Worm (Caenorhabditis elegans) whole organism, L1 larva: Measurements from ENCODE around the gene smcr-8.

Experiments
- aha-1 ChIP-seq: fragments of 150-350 bp; optimal IDR thresholded peaks from 2 replicates; lab custom pipeline; 2014; ENCODE audit warnings: missing biosample characterization, missing genetic modification characterization
- alr-1 ChIP-seq: fragments of 200-800 bp; sonication (Bioruptor generic); optimal IDR thresholded peaks from 2 replicates; lab custom pipeline; 2018; ENCODE audit warnings: borderline replicate concordance, mild to moderate bottlenecking, missing genetic modification characterization, missing compliant biosample characterization
- ama-1 ChIP-seq: fragments of 150-350 bp; optimal IDR thresholded peaks from 2 replicates; lab custom pipeline; 2014
- blmp-1 ChIP-seq: fragments of 150-350 bp; optimal IDR thresholded peaks from 2 replicates; lab custom pipeline; 2014; ENCODE audit warnings: missing biosample characterization, missing genetic modification characterization
- ceh-63 ChIP-seq: fragments of 200-800 bp; sonication (Bioruptor generic); optimal IDR thresholded peaks from 2 replicates; lab custom pipeline; 2018; ENCODE audit warnings: mild to moderate bottlenecking, missing genetic modification characterization, missing compliant biosample characterization
- ceh-82 ChIP-seq, 3 experiments: fragments of 150-350 bp in 1 of 3; sonication (generic microtip) in 2 of 3; optimal IDR thresholded peaks; 2 replicates each; lab custom pipeline; 2014 to 2017; ENCODE audit warnings: missing biosample characterization in 3 of 3, missing genetic modification characterization in 3 of 3
- ceh-88 ChIP-seq: fragments of 200-800 bp; sonication (Bioruptor generic); IDR thresholded peaks from 2 replicates; pipeline ENCODE4 v1.3.6; 2022; ENCODE audit warnings: missing genetic modification characterization, missing compliant biosample characterization
- dpl-1 ChIP-seq, 3 experiments: fragments of 150-350 bp in 2 of 3; sonication (generic microtip) in 1 of 3; optimal IDR thresholded peaks; 2 replicates each; lab custom pipeline; 2014 to 2017; ENCODE audit warnings: missing biosample characterization in 3 of 3, missing genetic modification characterization in 3 of 3, missing genetic modification reagents in 3 of 3
- efl-1 ChIP-seq, 4 experiments: fragments of 150-350 bp; optimal IDR thresholded peaks in 3 of 4; peaks in 1 of 4; 1 replicate in 1 of 4; 2 replicates in 3 of 4; lab custom pipeline; 2014; ENCODE audit warnings: missing biosample characterization in 2 of 4, missing genetic modification characterization in 2 of 4, missing genetic modification reagents in 2 of 4
- efl-3 ChIP-seq: fragments of 200-800 bp; sonication (Bioruptor generic); optimal IDR thresholded peaks from 2 replicates; lab custom pipeline; 2018; ENCODE audit warnings: mild to moderate bottlenecking, missing genetic modification characterization, missing compliant biosample characterization
- elt-2 ChIP-seq: sonication (generic microtip); optimal IDR thresholded peaks from 2 replicates; lab custom pipeline; 2016; ENCODE audit warnings: missing genetic modification characterization, mild to moderate bottlenecking, inconsistent platforms, missing compliant biosample characterization, missing genetic modification reagents
- ets-5 ChIP-seq: fragments of 200-800 bp; sonication (Bioruptor generic); IDR thresholded peaks from 2 replicates; pipeline ENCODE4 v1.3.6; 2022; ENCODE audit warnings: missing genetic modification characterization, missing compliant biosample characterization
- fkh-10 ChIP-seq: sonication (generic microtip); optimal IDR thresholded peaks from 2 replicates; lab custom pipeline; 2017; ENCODE audit warnings: missing biosample characterization, missing genetic modification reagents, missing genetic modification characterization
- fkh-4 ChIP-seq: sonication (generic microtip); optimal IDR thresholded peaks from 2 replicates; lab custom pipeline; 2016; ENCODE audit warnings: missing compliant biosample characterization, missing genetic modification characterization, borderline replicate concordance
- fkh-8 ChIP-seq: sonication (generic microtip); optimal IDR thresholded peaks from 2 replicates; lab custom pipeline; 2016; ENCODE audit warnings: mild to moderate bottlenecking, missing genetic modification characterization, missing compliant biosample characterization
- fos-1 ChIP-seq: fragments of 150-350 bp; optimal IDR thresholded peaks from 2 replicates; lab custom pipeline; 2014; ENCODE audit warnings: missing biosample characterization, missing genetic modification characterization
- hlh-4 ChIP-seq: sonication (generic microtip); optimal IDR thresholded peaks from 2 replicates; lab custom pipeline; 2016; ENCODE audit warnings: mild to moderate bottlenecking, missing genetic modification characterization, missing compliant biosample characterization
- irx-1 ChIP-seq: sonication (generic microtip); optimal IDR thresholded peaks from 2 replicates; lab custom pipeline; 2016; ENCODE audit warnings: missing genetic modification characterization, missing compliant biosample characterization
- isw-1 ChIP-seq: fragments of 200-800 bp; sonication (Bioruptor generic); IDR thresholded peaks from 2 replicates; pipeline ENCODE4 v1.3.6; 2022; ENCODE audit warnings: missing genetic modification characterization, missing compliant biosample characterization
- lin-14 ChIP-seq: fragments of 200-800 bp; sonication (Bioruptor generic); optimal IDR thresholded peaks from 2 replicates; lab custom pipeline; 2018; ENCODE audit warnings: mild to moderate bottlenecking, missing genetic modification characterization, moderate library complexity, missing compliant biosample characterization
- lin-15B ChIP-seq: fragments of 150-350 bp; sonication (generic microtip); optimal IDR thresholded peaks from 3 replicates; lab custom pipeline; 2014; ENCODE audit warnings: missing biosample characterization, missing genetic modification characterization
- lin-35 ChIP-seq, 2 experiments: fragments of 150-350 bp; optimal IDR thresholded peaks; 2 replicates each; lab custom pipeline; 2014; ENCODE audit warnings: missing biosample characterization in 2 of 2, missing genetic modification characterization in 2 of 2, missing genetic modification reagents in 2 of 2
- lsy-2 ChIP-seq, 2 experiments: fragments of 150-350 bp; optimal IDR thresholded peaks; 2 replicates each; lab custom pipeline; 2014; ENCODE audit warnings: missing biosample characterization in 2 of 2, missing genetic modification characterization in 2 of 2
- mef-2 ChIP-seq: fragments of 150-350 bp; optimal IDR thresholded peaks from 2 replicates; lab custom pipeline; 2014; ENCODE audit warnings: missing biosample characterization, missing genetic modification characterization
- mep-1 ChIP-seq: fragments of 150-350 bp; optimal IDR thresholded peaks from 2 replicates; lab custom pipeline; 2014; ENCODE audit warnings: missing biosample characterization, missing genetic modification characterization
- nhr-11 ChIP-seq: fragments of 150-350 bp; optimal IDR thresholded peaks from 2 replicates; lab custom pipeline; 2014; ENCODE audit warnings: missing biosample characterization, missing genetic modification characterization
- nhr-19 ChIP-seq: fragments of 200-800 bp; sonication (Bioruptor generic); conservative IDR thresholded peaks from 2 replicates; pipeline ENCODE4 v1.3.6; 2022; ENCODE audit warnings: missing genetic modification characterization, missing compliant biosample characterization
- nhr-237 ChIP-seq: fragments of 150-350 bp; optimal IDR thresholded peaks from 2 replicates; lab custom pipeline; 2014; ENCODE audit warnings: missing biosample characterization, missing genetic modification characterization
- nhr-28 ChIP-seq: fragments of 150-350 bp; optimal IDR thresholded peaks from 2 replicates; lab custom pipeline; 2014; ENCODE audit warnings: missing biosample characterization, missing genetic modification characterization
- nhr-47 ChIP-seq: sonication (generic microtip); optimal IDR thresholded peaks from 2 replicates; lab custom pipeline; 2016; ENCODE audit warnings: mild to moderate bottlenecking, missing genetic modification characterization, moderate library complexity, missing compliant biosample characterization
- nhr-77 ChIP-seq: fragments of 150-350 bp; optimal IDR thresholded peaks from 2 replicates; lab custom pipeline; 2014; ENCODE audit warnings: missing biosample characterization, missing genetic modification characterization
- nhr-90 ChIP-seq: sonication (generic microtip); optimal IDR thresholded peaks from 2 replicates; lab custom pipeline; 2016; ENCODE audit warnings: mild to moderate bottlenecking, missing genetic modification characterization, missing compliant biosample characterization; ENCODE audit not compliant: poor library complexity
- pag-3 ChIP-seq: sonication (generic microtip); optimal IDR thresholded peaks from 2 replicates; lab custom pipeline; 2017; ENCODE audit warnings: missing genetic modification characterization, mild to moderate bottlenecking, missing compliant biosample characterization, antibody characterized with exemption, borderline replicate concordance; ENCODE audit not compliant: insufficient read depth
- pax-3 ChIP-seq: fragments of 200-800 bp; sonication (Bioruptor generic); optimal IDR thresholded peaks from 2 replicates; lab custom pipeline; 2018; ENCODE audit warnings: mild to moderate bottlenecking, missing genetic modification characterization, moderate library complexity, missing compliant biosample characterization
- pqm-1 ChIP-seq: sonication (generic microtip); optimal IDR thresholded peaks from 3 replicates; lab custom pipeline; 2017; ENCODE audit warnings: missing biosample characterization, missing genetic modification characterization
- snpc-4 ChIP-seq: fragments of 150-350 bp; optimal IDR thresholded peaks from 2 replicates; lab custom pipeline; 2014; ENCODE audit warnings: missing biosample characterization, missing genetic modification characterization
- sox-4 ChIP-seq: sonication (generic microtip); optimal IDR thresholded peaks from 2 replicates; lab custom pipeline; 2016; ENCODE audit warnings: missing genetic modification characterization, missing compliant biosample characterization
- sptf-1 ChIP-seq: fragments of 150-350 bp; optimal IDR thresholded peaks from 2 replicates; lab custom pipeline; 2014; ENCODE audit warnings: missing biosample characterization, missing genetic modification characterization
- sup-37 ChIP-seq: fragments of 200-800 bp; sonication (Bioruptor generic); optimal IDR thresholded peaks from 2 replicates; lab custom pipeline; 2018; ENCODE audit warnings: mild to moderate bottlenecking, missing genetic modification characterization, missing compliant biosample characterization
- swsn-7 ChIP-seq: sonication (generic microtip); optimal IDR thresholded peaks from 2 replicates; lab custom pipeline; 2016; ENCODE audit warnings: missing genetic modification characterization, missing compliant biosample characterization
- unc-130 ChIP-seq: fragments of 150-350 bp; optimal IDR thresholded peaks from 2 replicates; lab custom pipeline; 2017; ENCODE audit warnings: missing biosample characterization, missing genetic modification characterization, inconsistent platforms
- unc-62 ChIP-seq: fragments of 150-350 bp; optimal IDR thresholded peaks from 2 replicates; lab custom pipeline; 2014; ENCODE audit warnings: missing biosample characterization, missing genetic modification reagents, missing genetic modification characterization
- zag-1 ChIP-seq: fragments of 150-350 bp; optimal IDR thresholded peaks from 2 replicates; lab custom pipeline; 2014; ENCODE audit warnings: missing biosample characterization, missing genetic modification characterization
- zip-4 ChIP-seq: fragments of 200-800 bp; sonication (Bioruptor generic); optimal IDR thresholded peaks from 2 replicates; lab custom pipeline; 2018; ENCODE audit warnings: mild to moderate bottlenecking, missing genetic modification characterization, moderate library complexity, missing compliant biosample characterization

smcr-8 gene

ce11 chrIII:5036158-5036557 lies 37.0 kb downstream of the smcr-8 start, which contains the start of gene C45G9.6:
Gene C45G9.6, plus strand, starts transcription at chrIII:5036458.
- TF ChIP-seq fkh-8 (tag; lab: Kevin White, UChicago), result no peak
- no peak for TF ChIP-seq zag-1 (tag; lab: Kevin White, UChicago)
- TF ChIP-seq lin-15B (tag; lab: Kevin White, UChicago), result no peak
- no peak for TF ChIP-seq aha-1 (tag; lab: Kevin White, UChicago)
- no peak for TF ChIP-seq nhr-47 (tag; lab: Kevin White, UChicago)
- no peak for TF ChIP-seq dpl-1 (GFP tag; optimal IDR thresholded peaks at IDR 0.05; lab: Kevin White, UChicago)

DNA sequence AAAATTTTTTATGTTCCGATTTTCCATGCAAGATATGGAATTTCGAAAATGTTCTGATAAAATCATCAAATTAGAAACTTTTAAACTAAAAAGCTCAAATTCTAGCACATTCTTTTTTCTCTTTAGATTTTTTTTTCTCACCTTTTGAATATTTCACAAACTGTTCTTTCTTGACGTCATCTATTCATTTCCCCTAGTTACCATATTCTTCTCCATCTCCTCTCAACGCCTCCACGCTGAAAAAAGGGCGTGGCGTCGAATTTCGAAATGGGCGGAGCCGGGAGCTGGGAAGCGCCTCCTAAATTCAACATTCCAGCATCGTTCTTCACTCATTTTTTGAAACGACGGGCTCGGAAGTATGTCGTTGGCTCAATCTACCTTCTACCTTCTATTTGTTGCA lies 42.9 kb downstream of the smcr-8 start, which contains the start of gene nlp-43:
Gene nlp-43 (plus strand): TSS at position 301 of the 400 bp plus-strand sequence.
- TF ChIP-seq pag-3 (tag; lab: Kevin White, UChicago) (no peak), fos-1 (no peak), mef-2 (tag; lab: Kevin White, UChicago) (no peak), ceh-82 (tag; optimal IDR thresholded peaks at IDR 0.05; lab: Kevin White, UChicago) (no peak), nhr-28 (tag; lab: Kevin White, UChicago) (no peak), fkh-10 (GFP tag; lab: Kevin White, UChicago) (no peak), nhr-90 (tag; lab: Kevin White, UChicago) (no peak), lsy-2 (tag; optimal IDR thresholded peaks at IDR 0.05; lab: Kevin White, UChicago) (no peak), fkh-4 (no peak), nhr-77 (tag; lab: Kevin White, UChicago) (no peak), lin-35 (GFP tag; optimal IDR thresholded peaks at IDR 0.05; lab: Kevin White, UChicago) (no peak), elt-2 (tag; lab: Kevin White, UChicago) (no peak), nhr-47 (tag; lab: Kevin White, UChicago) (no peak), ama-1 (lab: Kevin White, UChicago) (no peak), zip-4 (no peak), pax-3 (no peak), unc-130 (tag; lab: Kevin White, UChicago) (no peak), nhr-237 (tag; lab: Kevin White, UChicago) (no peak)

ce11 chrIII:5044709-5045108 lies 45.5 kb downstream of the smcr-8 start, which contains the start of gene C45G9.14:
Gene C45G9.14, plus strand, starts transcription at chrIII:5045009.
- TF ChIP-seq ceh-63 (GFP tag; lab: Kevin White, UChicago), result peak; percentile 6
- no peak for TF ChIP-seq efl-3
- TF ChIP-seq efl-1 (optimal IDR thresholded peaks at IDR 0.05; lab: Kevin White, UChicago), result no peak
- TF ChIP-seq efl-1 (GFP tag; optimal IDR thresholded peaks at IDR 0.05 in 1 of 2; lab: Kevin White, UChicago), result peak in 1 of 2 experiments; percentile 47
- TF ChIP-seq, all 84 proteins: peak for 2

ce11 chrIII:5047175-5047574 lies 48.0 kb downstream of the smcr-8 start, which contains the start of gene txbp-3:
Gene txbp-3, minus strand, starts transcription at chrIII:5047459.
- TF ChIP-seq sox-4 (tag; lab: Kevin White, UChicago) (no peak), irx-1 (tag; lab: Kevin White, UChicago) (peak; percentile 20), elt-2 (tag; lab: Kevin White, UChicago) (peak; percentile 18), pax-3 (no peak), lin-14 (GFP tag; lab: Kevin White, UChicago) (peak; percentile 95), fos-1 (no peak), lin-15B (tag; lab: Kevin White, UChicago) (no peak), aha-1 (tag; lab: Kevin White, UChicago) (no peak), snpc-4 (no peak), dpl-1 (GFP tag; optimal IDR thresholded peaks at IDR 0.05; lab: Kevin White, UChicago) (peak in 2 of 3 experiments; percentile 4 to 56), ets-5 (GFP tag; lab: Robert Waterston, UW) (no peak), hlh-4 (tag; lab: Kevin White, UChicago) (no peak), nhr-11 (tag; lab: Kevin White, UChicago) (no peak), mep-1 (tag; lab: Kevin White, UChicago) (peak; percentile 81), unc-62 (GFP tag; lab: Kevin White, UChicago) (no peak), pag-3 (tag; lab: Kevin White, UChicago) (no peak), efl-1 (optimal IDR thresholded peaks at IDR 0.05; lab: Kevin White, UChicago) (peak; percentile 37 to 42), efl-1 (GFP tag; optimal IDR thresholded peaks at IDR 0.05 in 1 of 2; lab: Kevin White, UChicago) (peak; percentile 38 to 80), nhr-19 (GFP tag; lab: Robert Waterston, UW) (no peak), alr-1 (tag; lab: Kevin White, UChicago) (no peak), nhr-237 (tag; lab: Kevin White, UChicago) (no peak), sup-37 (GFP tag; lab: Kevin White, UChicago) (no peak), fkh-4 (no peak), ceh-88 (GFP tag; lab: Robert Waterston, UW) (no peak), swsn-7 (tag; lab: Kevin White, UChicago) (peak; percentile 2), blmp-1 (tag; lab: Kevin White, UChicago) (peak; percentile 38), pqm-1 (no peak), ceh-63 (GFP tag; lab: Kevin White, UChicago) (no peak), unc-130 (tag; lab: Kevin White, UChicago) (no peak), isw-1 (GFP tag; lab: Robert Waterston, UW) (no peak), sptf-1 (no peak)
